Worm (Caenorhabditis elegans): Measurements from ENCODE around the gene fbxa-48.

The fbxa-48 gene

DNA sequence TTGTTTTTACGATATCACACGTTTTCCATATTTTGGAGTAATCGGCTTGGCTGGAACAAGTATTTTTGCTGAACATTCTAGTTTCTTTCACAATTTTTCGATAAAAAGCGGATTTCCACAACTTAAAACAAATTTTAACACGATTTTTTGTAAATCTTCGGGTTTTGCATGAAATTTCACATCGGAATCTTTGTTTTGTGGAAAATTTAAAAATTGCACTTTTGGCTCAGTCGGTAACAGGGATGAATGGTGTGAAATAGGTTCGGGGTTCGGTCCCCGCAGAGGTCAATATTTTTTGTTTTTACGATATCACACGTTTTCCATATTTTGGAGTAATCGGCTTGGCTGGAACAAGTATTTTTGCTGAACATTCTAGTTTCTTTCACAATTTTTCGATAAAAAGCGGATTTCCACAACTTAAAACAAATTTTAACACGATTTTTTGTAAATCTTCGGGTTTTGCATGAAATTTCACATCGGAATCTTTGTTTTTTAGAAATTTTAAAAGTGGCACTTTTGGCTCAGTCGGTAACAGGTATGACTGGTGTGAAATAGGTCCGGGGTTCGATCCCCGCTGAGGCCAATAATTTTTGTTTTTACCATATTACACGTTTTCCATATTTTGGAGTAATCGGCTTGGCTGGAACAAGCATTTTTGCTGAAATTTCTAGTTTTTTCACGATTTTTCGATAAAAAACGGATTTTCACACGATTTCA is 18.4 kb upstream of the fbxa-48 start:
- TF ChIP-seq lsl-1 (GFP tag; optimal IDR thresholded peaks at IDR 0.05): peak; percentile 7
- peak; percentile 65; the same call in 1 of the 2 replicates for TF ChIP-seq lin-26 (GFP tag; IDR thresholded peaks at IDR 0.05)
- TF ChIP-seq tbp1 (GFP tag; optimal IDR thresholded peaks at IDR 0.05): peak; percentile 82
- TF ChIP-seq hmg-1.2 (GFP tag; IDR thresholded peaks at IDR 0.05): peak; percentile 29; the same call in 1 of the 2 replicates
- 0 out of 2 replicates have a peak, but pooled peaks have one; percentile 13 for TF ChIP-seq mcd-1 (GFP tag; IDR thresholded peaks at IDR 0.05)
- peak; percentile 26 for TF ChIP-seq rpc-1 (optimal IDR thresholded peaks at IDR 0.05)
- peak; percentile 67 for TF ChIP-seq rpc-1 (tag; optimal IDR thresholded peaks at IDR 0.05)
- peak; percentile 62 for TF ChIP-seq B0261.1 (tag; optimal IDR thresholded peaks at IDR 0.05)

DNA sequence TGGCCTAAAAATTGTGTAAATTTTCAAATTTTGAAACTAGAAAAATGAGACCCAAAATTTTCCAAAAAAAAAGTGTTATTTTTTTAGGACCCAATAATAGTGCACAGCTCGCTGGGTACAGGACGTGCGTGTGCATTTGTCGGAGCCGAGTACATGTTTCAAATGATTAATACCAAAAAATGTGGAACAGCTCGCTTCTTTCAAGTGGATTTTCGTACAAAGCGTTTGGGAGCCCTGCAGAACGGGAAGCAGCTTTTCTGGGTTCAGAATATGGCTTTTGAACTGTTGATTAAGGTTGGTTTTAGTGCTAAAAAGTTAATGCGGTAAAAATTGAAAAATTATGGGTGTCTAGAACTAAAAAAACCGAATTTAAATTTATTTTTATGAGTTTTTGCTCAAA is 16.3 kb upstream of the fbxa-48 start:
- TF ChIP-seq nhr-179 (tag; optimal IDR thresholded peaks at IDR 0.05) (no peak), somi-1 (GFP tag; optimal IDR thresholded peaks at IDR 0.05) (no peak), lin-26 (GFP tag; IDR thresholded peaks at IDR 0.05) (no peak), lin-54 (GFP tag; optimal IDR thresholded peaks at IDR 0.05) (no peak), hlh-26 (GFP tag; conservative IDR thresholded peaks at IDR 0.05) (no peak), T26A5.8 (tag; optimal IDR thresholded peaks at IDR 0.05) (no peak), let-607 (tag; optimal IDR thresholded peaks at IDR 0.05) (no peak), F10E7.11 (tag; optimal IDR thresholded peaks at IDR 0.05) (no peak), ets-4 (GFP tag; optimal IDR thresholded peaks at IDR 0.05) (no peak), rec-8 (tag; optimal IDR thresholded peaks at IDR 0.05) (no peak), nfya-2 (GFP tag; IDR thresholded peaks at IDR 0.05) (no peak), egrh-3 (GFP tag; IDR thresholded peaks at IDR 0.05) (no peak), aptf-3 (GFP tag; IDR thresholded peaks at IDR 0.05) (no peak), fkh-3 (tag; optimal IDR thresholded peaks at IDR 0.05) (no peak)

DNA sequence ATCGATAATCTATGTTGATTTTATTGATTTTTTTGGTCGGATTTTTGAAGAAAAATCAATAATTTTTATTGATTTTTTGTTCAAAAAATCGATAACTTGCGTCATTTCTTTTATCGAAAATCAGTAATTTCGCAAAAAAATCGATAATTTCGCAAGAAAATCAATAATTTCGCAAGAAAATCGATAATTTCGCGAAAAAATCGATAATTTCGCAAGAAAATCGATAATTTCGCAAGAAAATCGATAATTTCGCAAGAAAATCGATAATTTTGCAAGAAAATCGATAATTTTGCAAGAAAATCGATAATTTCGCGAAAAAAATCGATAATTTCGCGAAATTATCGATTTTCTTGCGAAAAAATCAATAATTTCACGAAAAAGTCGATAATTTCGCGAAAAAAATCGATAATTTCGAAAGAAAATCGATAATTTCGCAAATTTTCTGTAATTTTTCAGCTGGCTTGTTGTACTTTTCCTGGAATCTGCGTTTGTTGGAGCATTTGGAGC is 11.4 kb upstream of the fbxa-48 start:
- no peak for TF ChIP-seq T07F8.4 (tag; optimal IDR thresholded peaks at IDR 0.05)
- no peak for TF ChIP-seq B0019.2 (GFP tag; conservative IDR thresholded peaks at IDR 0.05)

DNA sequence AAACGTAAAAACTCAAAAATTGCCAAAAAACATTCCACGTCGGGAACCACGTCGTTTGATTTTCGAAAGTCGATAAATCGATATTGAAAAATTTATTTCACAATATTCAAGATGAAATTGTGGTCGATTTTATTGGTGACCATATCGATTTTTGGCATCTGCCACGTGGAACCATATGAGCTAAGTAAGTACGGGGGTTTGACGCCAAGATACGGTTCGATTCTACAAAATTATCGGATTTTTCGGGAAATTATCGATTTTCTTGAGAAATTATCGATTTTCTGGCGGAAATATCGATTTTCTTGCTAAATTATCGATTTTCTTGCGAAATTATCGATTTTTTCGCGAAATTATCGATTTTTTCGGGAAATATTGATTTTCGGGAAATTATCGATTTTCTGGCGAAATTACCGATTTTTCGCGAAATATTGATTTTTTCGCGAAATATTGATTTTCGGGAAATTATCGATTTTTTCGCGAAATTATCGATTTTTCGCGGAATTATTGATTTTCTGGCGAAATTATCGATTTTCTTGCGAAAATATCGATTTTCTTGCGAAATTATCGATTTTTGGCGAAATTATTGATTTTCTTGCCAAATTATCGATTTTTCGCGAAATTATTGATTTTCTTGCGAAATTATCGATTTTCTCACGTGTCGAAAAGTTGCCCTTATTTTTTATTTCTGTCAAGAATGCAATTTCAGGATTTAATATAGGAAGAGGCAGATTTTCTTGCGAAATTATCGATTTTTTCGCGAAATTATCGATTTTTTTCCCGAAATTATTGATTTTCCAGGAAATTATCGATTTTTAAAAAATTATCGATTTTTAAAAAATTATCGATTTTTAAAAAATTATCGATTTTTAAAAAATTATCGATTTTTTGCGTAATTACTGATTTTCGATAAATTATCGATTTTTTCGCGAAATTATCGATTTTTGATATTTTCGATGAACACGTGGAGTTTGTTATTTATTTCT is 10.3 kb upstream of the fbxa-48 start, which contains the start of gene Y54F10BM.3:
Gene Y54F10BM.3, plus strand, starts transcription at position 51 of the 983 bp plus-strand sequence.
- TF ChIP-seq repo-1 (tag; optimal IDR thresholded peaks at IDR 0.05): no peak
- no peak for TF ChIP-seq chd-7 (tag; optimal IDR thresholded peaks at IDR 0.05)
- TF ChIP-seq ztf-18 (tag; optimal IDR thresholded peaks at IDR 0.05): no peak
- TF ChIP-seq hsf-1 (GFP tag; IDR thresholded peaks at IDR 0.05): no peak
- no peak for TF ChIP-seq ceh-27 (GFP tag; optimal IDR thresholded peaks at IDR 0.05)
- no peak for TF ChIP-seq C17E4.6 (GFP tag; IDR thresholded peaks at IDR 0.05)
- no peak for TF ChIP-seq nhr-120 (GFP tag; IDR thresholded peaks at IDR 0.05)
- TF ChIP-seq ceh-79 (tag; optimal IDR thresholded peaks at IDR 0.05): no peak
- no peak for TF ChIP-seq mcd-1 (GFP tag; IDR thresholded peaks at IDR 0.05)
- TF ChIP-seq F57C9.4 (tag; optimal IDR thresholded peaks at IDR 0.05): no peak
- TF ChIP-seq aptf-3 (GFP tag; IDR thresholded peaks at IDR 0.05): no peak
- TF ChIP-seq F39B2.1 (GFP tag; IDR thresholded peaks at IDR 0.05): no peak
- no peak for TF ChIP-seq tbx-9 (tag; optimal IDR thresholded peaks at IDR 0.05; ENCODE audit: borderline replicate concordance)
- no peak for TF ChIP-seq K12H6.12 (tag; optimal IDR thresholded peaks at IDR 0.05)
- TF ChIP-seq F33H1.4 (GFP tag; IDR thresholded peaks at IDR 0.05): no peak
- TF ChIP-seq lin-54 (GFP tag; optimal IDR thresholded peaks at IDR 0.05): no peak
- TF ChIP-seq sdz-38 (tag; optimal IDR thresholded peaks at IDR 0.05): no peak
- TF ChIP-seq fkh-3 (tag; optimal IDR thresholded peaks at IDR 0.05): no peak
- no peak for TF ChIP-seq pha-4 (tag; optimal IDR thresholded peaks at IDR 0.05)
- no peak for TF ChIP-seq Y53G8AR.9 (GFP tag; conservative IDR thresholded peaks at IDR 0.05)
